Fruit fly (Drosophila melanogaster) whole organism, wandering third instar larva: Measurements from ENCODE around the gene CG32544.

ENCODE experiments used
- GATAd ChIP-seq: sonication (Bioruptor generic); optimal IDR thresholded peaks from 2 replicates; lab custom pipeline; 2016; ENCODE audit warnings: missing biosample characterization, missing genetic modification characterization
- Hnf4 ChIP-seq: fragments of 200-800 bp; sonication (Bioruptor generic); optimal IDR thresholded peaks from 2 replicates; lab custom pipeline; 2016; ENCODE audit warnings: missing biosample characterization, mild to moderate bottlenecking, missing genetic modification characterization
- Hr78 ChIP-seq: fragments of >200 bp; optimal IDR thresholded peaks from 2 replicates; lab custom pipeline; 2017; ENCODE audit warnings: missing biosample characterization, missing genetic modification characterization
- Mio ChIP-seq: sonication (Bioruptor generic); optimal IDR thresholded peaks from 2 replicates; lab custom pipeline; 2016; ENCODE audit warnings: missing biosample characterization, missing genetic modification characterization
- Rel ChIP-seq, 2 experiments: fragments of 200-800 bp; sonication (Bioruptor generic) in 1 of 2; optimal IDR thresholded peaks; 2 replicates in 1 of 2; 3 replicates in 1 of 2; lab custom pipeline; 2016 to 2019; ENCODE audit warnings: mild to moderate bottlenecking in 2 of 2, missing biosample characterization in 2 of 2, missing genetic modification characterization in 2 of 2, moderate library complexity in 1 of 2
- h ChIP-seq: fragments of 200-800 bp; sonication (Bioruptor generic); optimal IDR thresholded peaks from 3 replicates; lab custom pipeline; 2016; ENCODE audit warnings: missing biosample characterization, mild to moderate bottlenecking, missing genetic modification characterization
- jim ChIP-seq: fragments of 175-275, 200-325 bp; sonication (Bioruptor generic); optimal IDR thresholded peaks from 2 replicates; lab custom pipeline; 2016; ENCODE audit warnings: missing biosample characterization, mild to moderate bottlenecking, missing genetic modification characterization
- pan ChIP-seq: fragments of >200 bp; optimal IDR thresholded peaks from 2 replicates; lab custom pipeline; 2017
- sv ChIP-seq: fragments of 200-800 bp; sonication (Bioruptor generic); optimal IDR thresholded peaks from 3 replicates; lab custom pipeline; 2016; ENCODE audit warnings: missing biosample characterization, missing genetic modification characterization
- woc ChIP-seq: sonication (Bioruptor generic); optimal IDR thresholded peaks from 2 replicates; lab custom pipeline; 2016; ENCODE audit warnings: missing biosample characterization, mild to moderate bottlenecking, missing genetic modification characterization

DNA sequence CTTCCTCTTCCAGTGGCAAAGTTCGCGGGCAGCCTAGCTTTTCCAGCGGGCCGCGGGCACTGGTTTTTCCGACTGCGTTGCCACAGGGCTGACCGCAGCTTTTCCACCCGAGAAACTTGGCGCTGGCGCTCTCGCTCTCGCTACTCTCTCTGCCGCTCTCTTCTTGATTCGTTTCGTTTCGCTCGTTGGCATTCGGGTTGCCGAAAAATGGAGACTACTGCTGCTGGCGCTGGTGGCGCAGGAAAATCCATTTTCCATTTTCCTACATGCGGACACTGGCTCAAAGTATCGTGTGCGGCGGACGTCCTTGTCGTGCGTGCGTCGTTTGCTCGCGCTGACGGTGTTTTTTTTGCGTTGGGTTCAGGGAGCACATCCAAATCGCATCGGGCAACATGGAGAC is 47.0 kb upstream of the CG32544 start, which contains the start of gene CG42450:
- no peak for TF ChIP-seq h (GFP tag; lab: Kevin White, UChicago)
- no peak for TF ChIP-seq Hnf4 (GFP tag; lab: Kevin White, UChicago)
- no peak for TF ChIP-seq pan (lab: Kevin White, UChicago)
- TF ChIP-seq GATAd (GFP tag; lab: Kevin White, UChicago) = no peak
- no peak for TF ChIP-seq Mio (GFP tag; lab: Kevin White, UChicago)
- TF ChIP-seq woc (GFP tag; lab: Kevin White, UChicago) = no peak
- no peak for TF ChIP-seq Hr78 (GFP tag; lab: Kevin White, UChicago)
- no peak for TF ChIP-seq sv
- no peak for TF ChIP-seq Rel (GFP tag; optimal IDR thresholded peaks at IDR 0.05; lab: Kevin White, UChicago)
- TF ChIP-seq Rel (tag; optimal IDR thresholded peaks at IDR 0.05; lab: Kevin White, UChicago) = no peak
- TF ChIP-seq jim (GFP tag; lab: Kevin White, UChicago) = no peak
